Worm (Caenorhabditis elegans): Measurements from ENCODE around the gene Y54F10BM.12.

Y54F10BM.12 gene

ce11 chrIII:2329336-2329735, at the start of gene Y54F10BM.12:
Y54F10BM.12 (minus strand) TSS chrIII:2329679.
- TF ChIP-seq Y95B8A.8 (GFP tag; IDR thresholded peaks at IDR 0.05): no peak

- TF ChIP-seq efl-1 (GFP tag; optimal IDR thresholded peaks at IDR 0.05) (peak; percentile 92), unc-130 (GFP tag; optimal IDR thresholded peaks at IDR 0.05) (no peak), lir-1 (GFP tag; conservative IDR thresholded peaks at IDR 0.05) (no peak), sptf-2 (GFP tag; optimal IDR thresholded peaks at IDR 0.05) (no peak), C06A6.2 (GFP tag; conservative IDR thresholded peaks at IDR 0.05) (0 out of 2 replicates have a peak, but pooled peaks have one; percentile 14), nhr-179 (tag; optimal IDR thresholded peaks at IDR 0.05) (no peak), attf-3 (GFP tag; conservative IDR thresholded peaks at IDR 0.05) (peak; percentile 97), hmg-1.2 (GFP tag; IDR thresholded peaks at IDR 0.05) (peak; percentile 18; the same call in 1 of the 2 replicates), pbrm-1 (GFP tag; IDR thresholded peaks at IDR 0.05) (0 out of 2 replicates have a peak, but pooled peaks have one; percentile 18), lin-54 (GFP tag; optimal IDR thresholded peaks at IDR 0.05) (peak; percentile 90), tlf-1 (GFP tag; optimal IDR thresholded peaks at IDR 0.05) (peak; percentile 3), unc-62 (GFP tag; optimal IDR thresholded peaks at IDR 0.05) (no peak), lin-35 (GFP tag; optimal IDR thresholded peaks at IDR 0.05) (peak in 2 of 3 experiments; percentile 49 to 92), snpc-4 (GFP tag; optimal IDR thresholded peaks at IDR 0.05) (no peak), snpc-4 (tag; optimal IDR thresholded peaks at IDR 0.05) (peak in 1 of 4 experiments; percentile 53), madf-6 (GFP tag; IDR thresholded peaks at IDR 0.05) (peak; percentile 74; the same call in 1 of the 2 replicates), mcd-1 (GFP tag; IDR thresholded peaks at IDR 0.05) (peak; percentile 76), nhr-27 (tag; optimal IDR thresholded peaks at IDR 0.05) (no peak), nfyb-1 (GFP tag; IDR thresholded peaks at IDR 0.05) (peak; percentile 51; the same call in 1 of the 2 replicates), dpl-1 (GFP tag; optimal IDR thresholded peaks at IDR 0.05) (peak; percentile 78), hrde-1 (tag; optimal IDR thresholded peaks at IDR 0.05; ENCODE audit: borderline replicate concordance) (no peak), F33H1.4 (GFP tag; IDR thresholded peaks at IDR 0.05) (peak; percentile 62), ceh-27 (GFP tag; optimal IDR thresholded peaks at IDR 0.05) (peak; percentile 10), lsl-1 (GFP tag; optimal IDR thresholded peaks at IDR 0.05) (peak; percentile 59), nfya-1 (tag; optimal IDR thresholded peaks at IDR 0.05; ENCODE audit: borderline replicate concordance, insufficient read depth) (no peak)
These were observed 46.4 kb upstream of the Y54F10BM.12 start, which contains the start of gene H14E04.2 for ce11 chrIII:2375918-2376317. H14E04.2 (plus strand) TSS chrIII:2376193.

DNA sequence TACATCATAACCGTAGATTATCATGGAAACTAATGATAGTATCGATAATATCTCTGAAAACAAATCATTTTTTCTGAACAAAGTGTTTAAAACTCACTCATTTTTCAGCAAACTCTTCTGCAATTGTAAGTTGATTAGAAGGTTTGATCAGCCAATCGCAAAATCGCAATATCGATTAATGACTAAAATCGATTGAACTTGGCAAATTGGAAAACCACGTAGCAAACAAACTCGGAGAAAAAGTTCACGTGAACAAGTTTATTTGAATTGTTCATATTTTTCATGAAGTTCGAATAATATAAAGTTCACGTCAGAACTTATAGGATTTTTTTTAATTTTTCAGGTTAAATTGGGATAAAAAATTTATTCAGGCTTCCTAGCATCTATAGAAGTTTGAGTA, 42.4 kb upstream of the Y54F10BM.12 start, which contains the start of gene H04J21.1:
TSS of gene H04J21.1 (minus strand) at position 101 of the 400 bp plus-strand sequence.
- TF ChIP-seq ceh-27 (GFP tag; optimal IDR thresholded peaks at IDR 0.05) (no peak), attf-6 (GFP tag; IDR thresholded peaks at IDR 0.05) (no peak), aptf-3 (GFP tag; IDR thresholded peaks at IDR 0.05) (no peak), somi-1 (GFP tag; optimal IDR thresholded peaks at IDR 0.05) (no peak), efl-1 (GFP tag; optimal IDR thresholded peaks at IDR 0.05) (no peak), F23B12.7 (tag; optimal IDR thresholded peaks at IDR 0.05; ENCODE audit: insufficient read depth) (no peak), cebp-1 (GFP tag; IDR thresholded peaks at IDR 0.05) (no peak), cebp-1 (tag; optimal IDR thresholded peaks at IDR 0.05) (no peak), C06A6.2 (GFP tag; conservative IDR thresholded peaks at IDR 0.05) (no peak), F10E7.11 (tag; optimal IDR thresholded peaks at IDR 0.05) (no peak), ceh-91 (GFP tag; IDR thresholded peaks at IDR 0.05) (no peak), zim-3 (tag; optimal IDR thresholded peaks at IDR 0.05) (no peak)
